Worm (Caenorhabditis elegans) whole organism, early embryonic: ENCODE measurements around the gene pde-2.

ENCODE experiments used
- F13C5.2 ChIP-seq: sonication (generic microtip); optimal IDR thresholded peaks from 2 replicates; lab custom pipeline; 2017; ENCODE audit warnings: mild to moderate bottlenecking, missing genetic modification characterization, inconsistent platforms, missing compliant biosample characterization
- aly-1 ChIP-seq: sonication (generic microtip); optimal IDR thresholded peaks from 2 replicates; lab custom pipeline; 2016; ENCODE audit warnings: missing genetic modification characterization, missing compliant biosample characterization
- ama-1 ChIP-seq: fragments of 150-350 bp; optimal IDR thresholded peaks from 2 replicates; lab custom pipeline; 2014
- ceh-13 ChIP-seq: fragments of 200-800 bp; sonication (Bioruptor generic); optimal IDR thresholded peaks from 2 replicates; lab custom pipeline; 2018; ENCODE audit warnings: mild to moderate bottlenecking, missing genetic modification characterization, missing compliant biosample characterization
- ceh-36 ChIP-seq: sonication (generic microtip); optimal IDR thresholded peaks from 2 replicates; lab custom pipeline; 2016; ENCODE audit warnings: missing genetic modification characterization, inconsistent platforms, missing compliant biosample characterization
- flt-1 ChIP-seq: fragments of 200-800 bp; sonication (Bioruptor generic); IDR thresholded peaks from 2 replicates; pipeline ENCODE4 v1.3.6; 2022; ENCODE audit warnings: missing genetic modification characterization, missing compliant biosample characterization
- hmbx-1 ChIP-seq: sonication (generic microtip); optimal IDR thresholded peaks from 2 replicates; lab custom pipeline; 2016; ENCODE audit warnings: mild to moderate bottlenecking, missing genetic modification characterization, missing compliant biosample characterization
- hnd-1 ChIP-seq: sonication (generic microtip); optimal IDR thresholded peaks from 2 replicates; lab custom pipeline; 2016; ENCODE audit warnings: missing genetic modification characterization, missing compliant biosample characterization
- pes-1 ChIP-seq: fragments of 200-800 bp; sonication (Bioruptor generic); IDR thresholded peaks from 2 replicates; pipeline ENCODE4 v1.3.6; 2022; ENCODE audit warnings: missing genetic modification reagents, missing genetic modification characterization, missing compliant biosample characterization
- scrt-1 ChIP-seq: fragments of 200-800 bp; sonication (Bioruptor generic); IDR thresholded peaks from 2 replicates; pipeline ENCODE4 v1.3.6; 2022; ENCODE audit warnings: missing genetic modification characterization, missing compliant biosample characterization
- tbx-37 ChIP-seq: fragments of 200-800 bp; sonication (Bioruptor generic); conservative IDR thresholded peaks from 2 replicates; pipeline ENCODE4 v1.3.6; 2022; ENCODE audit warnings: missing genetic modification reagents, missing genetic modification characterization, missing compliant biosample characterization
- tra-4 ChIP-seq: sonication (generic microtip); optimal IDR thresholded peaks from 2 replicates; lab custom pipeline; 2017; ENCODE audit warnings: missing genetic modification characterization, missing compliant biosample characterization

ce11 chrIII:8949147-8949546, 32.5 kb downstream of the pde-2 start:
- TF ChIP-seq ama-1 (no peak), flt-1 (GFP tag; lab: Robert Waterston, UW) (no peak), F13C5.2 (tag; lab: Kevin White, UChicago) (no peak), ceh-13 (GFP tag; lab: Kevin White, UChicago) (no peak), hmbx-1 (tag; lab: Kevin White, UChicago) (no peak), pes-1 (no peak), ceh-36 (tag; lab: Kevin White, UChicago) (no peak), tra-4 (tag; lab: Kevin White, UChicago) (no peak), aly-1 (tag; lab: Kevin White, UChicago) (no peak), hnd-1 (tag; lab: Kevin White, UChicago) (no peak), scrt-1 (no peak), tbx-37 (GFP tag; lab: Robert Waterston, UW) (no peak)
